Worm (Caenorhabditis elegans): ENCODE results near the gene Y46G5A.23.

Y46G5A.23 gene

DNA sequence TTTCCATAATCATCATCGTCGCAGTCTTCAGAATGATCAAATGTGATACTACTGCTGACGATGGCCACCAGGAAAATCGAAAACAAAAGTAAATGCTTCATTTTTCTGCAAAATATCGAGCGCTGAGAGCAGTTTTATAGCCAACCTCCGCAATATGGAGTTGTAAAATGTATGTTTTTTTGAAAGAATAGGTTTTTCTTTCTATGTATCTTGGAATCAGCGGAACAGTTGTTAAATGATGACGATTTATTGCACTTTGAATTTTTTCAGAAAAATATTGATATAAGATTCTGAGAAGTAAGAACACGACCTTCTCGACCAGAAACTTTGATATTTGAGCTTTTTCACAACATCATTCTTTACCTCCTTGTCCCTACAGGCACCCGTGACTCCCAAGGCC, at the start of gene Y46G5A.23:
TSS of gene Y46G5A.23 (minus strand) at position 101 of the 400 bp plus-strand sequence.
- no peak for TF ChIP-seq F10E7.11 (tag; optimal IDR thresholded peaks at IDR 0.05)
- TF ChIP-seq gei-17 (GFP tag; optimal IDR thresholded peaks at IDR 0.05), result no peak
- TF ChIP-seq B0336.3 (GFP tag; IDR thresholded peaks at IDR 0.05), result no peak
- TF ChIP-seq madf-8 (GFP tag; conservative IDR thresholded peaks at IDR 0.05), result no peak
- no peak for TF ChIP-seq F37B4.10 (GFP tag; IDR thresholded peaks at IDR 0.05)
- TF ChIP-seq hlh-12 (tag; optimal IDR thresholded peaks at IDR 0.05), result no peak
- TF ChIP-seq ccch-3 (GFP tag; optimal IDR thresholded peaks at IDR 0.05), result no peak
- TF ChIP-seq Y79H2A.3 (GFP tag; conservative IDR thresholded peaks at IDR 0.05), result no peak
- no peak for TF ChIP-seq let-607 (tag; optimal IDR thresholded peaks at IDR 0.05)

DNA sequence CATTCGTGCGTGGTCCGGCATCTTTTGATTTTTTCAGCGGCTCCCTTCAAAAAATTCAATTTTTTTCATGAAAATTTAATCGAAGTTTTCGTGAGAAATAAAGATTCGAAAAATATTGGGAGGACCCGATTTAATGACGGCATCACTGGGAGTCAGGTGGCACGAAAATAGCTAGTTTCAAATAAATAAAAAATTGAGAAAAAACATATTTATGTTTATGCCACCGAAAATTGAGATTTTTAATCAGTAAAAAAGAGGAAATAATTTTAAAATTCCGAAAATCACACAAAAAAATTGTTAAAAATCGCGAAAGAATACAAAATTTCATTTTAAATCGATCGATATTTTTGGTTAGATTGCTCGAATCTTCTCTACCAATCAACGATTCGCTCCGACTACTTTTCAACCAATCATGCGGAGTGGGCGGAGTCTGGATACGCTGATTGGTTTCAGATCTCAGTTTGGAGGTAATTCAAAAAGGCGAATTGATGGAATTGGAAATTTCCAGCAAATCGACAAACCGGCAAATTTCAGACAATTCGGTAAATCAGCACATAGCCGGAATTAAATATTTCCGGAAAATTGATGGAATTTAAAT, 49.4 kb upstream of the Y46G5A.23 start, which contains the start of gene gsy-1:
TSS of gene gsy-1 (minus strand) at position 51 of the 598 bp plus-strand sequence.
- TF ChIP-seq madf-6 (GFP tag; IDR thresholded peaks at IDR 0.05) (0 out of 2 replicates have a peak, but pooled peaks have one; percentile 17), unc-130 (GFP tag; optimal IDR thresholded peaks at IDR 0.05) (no peak), nfyb-1 (GFP tag; IDR thresholded peaks at IDR 0.05) (0 out of 2 replicates have a peak, but pooled peaks have one; percentile 48)

DNA sequence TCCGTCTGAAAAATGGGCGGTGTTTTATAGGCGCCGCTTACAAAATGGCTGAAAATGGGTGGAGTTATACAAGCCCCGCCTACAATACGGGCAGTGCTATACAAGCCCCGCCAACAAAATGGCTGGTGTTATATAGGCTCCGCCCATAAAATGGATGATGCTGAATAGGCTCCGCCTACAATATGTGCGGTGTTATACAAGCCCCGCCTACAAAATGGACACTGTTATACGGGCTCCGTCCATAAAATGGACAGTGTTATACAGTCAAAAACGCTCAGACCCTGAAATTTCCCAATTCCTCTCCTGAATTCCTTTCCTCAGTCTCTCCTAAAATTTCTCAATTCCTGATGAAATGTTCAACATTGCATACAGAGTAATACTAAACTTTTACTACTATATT, 37.3 kb upstream of the Y46G5A.23 start:
- no peak for TF ChIP-seq nhr-27 (tag; optimal IDR thresholded peaks at IDR 0.05)
- no peak for TF ChIP-seq nhr-80 (tag; optimal IDR thresholded peaks at IDR 0.05)
- TF ChIP-seq hsf-1 (GFP tag; IDR thresholded peaks at IDR 0.05), result 0 out of 2 replicates have a peak, but pooled peaks have one; percentile 30
- TF ChIP-seq Y56A3A.18 (GFP tag; IDR thresholded peaks at IDR 0.05), result no peak
- TF ChIP-seq D2030.7 (GFP tag; IDR thresholded peaks at IDR 0.05), result no peak
- peak; percentile 18; the same call in 1 of the 2 replicates for TF ChIP-seq ekl-4 (GFP tag; IDR thresholded peaks at IDR 0.05)
- peak; percentile 78; the same call in 1 of the 2 replicates for TF ChIP-seq madf-3 (GFP tag; IDR thresholded peaks at IDR 0.05)
- 0 out of 2 replicates have a peak, but pooled peaks have one; percentile 5 for TF ChIP-seq F33H1.4 (GFP tag; IDR thresholded peaks at IDR 0.05)
- peak; percentile 36; the same call in 1 of the 2 replicates for TF ChIP-seq attf-6 (GFP tag; IDR thresholded peaks at IDR 0.05)
- TF ChIP-seq aptf-2 (GFP tag; conservative IDR thresholded peaks at IDR 0.05), result 0 out of 2 replicates have a peak, but pooled peaks have one; percentile 10
- TF ChIP-seq let-607 (tag; optimal IDR thresholded peaks at IDR 0.05), result no peak
- no peak for TF ChIP-seq somi-1 (GFP tag; optimal IDR thresholded peaks at IDR 0.05)
- no peak for TF ChIP-seq T07F8.4 (tag; optimal IDR thresholded peaks at IDR 0.05)
- TF ChIP-seq nfyb-1 (GFP tag; IDR thresholded peaks at IDR 0.05), result 0 out of 2 replicates have a peak, but pooled peaks have one; percentile 15
- no peak for TF ChIP-seq F37B4.10 (GFP tag; IDR thresholded peaks at IDR 0.05)
- TF ChIP-seq F39B2.1 (GFP tag; IDR thresholded peaks at IDR 0.05), result no peak
- peak; percentile 17 for TF ChIP-seq F52B5.7 (tag; optimal IDR thresholded peaks at IDR 0.05)

DNA sequence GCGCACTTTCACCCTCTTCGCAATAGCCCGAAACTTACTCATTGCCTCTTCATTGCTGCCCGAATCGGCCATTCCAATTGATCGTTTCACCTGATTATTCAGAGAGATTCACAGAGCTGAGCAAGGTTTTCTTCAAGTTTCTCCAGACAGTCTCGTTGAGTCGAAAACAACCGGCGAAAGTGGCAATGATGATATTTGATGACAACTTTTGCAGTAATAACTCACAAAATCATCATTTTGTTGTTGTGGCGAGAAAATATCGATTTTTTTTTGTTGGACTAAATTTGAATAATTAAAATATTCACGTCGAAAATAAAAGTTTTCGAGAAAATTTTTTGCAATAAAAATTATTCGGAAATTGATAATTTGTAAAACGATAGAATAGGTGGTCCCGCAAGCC, 36.8 kb upstream of the Y46G5A.23 start, which contains the start of gene snf-5:
TSS of gene snf-5 (minus strand) at position 182 of the 400 bp plus-strand sequence.
- TF ChIP-seq F10E7.11 (tag; optimal IDR thresholded peaks at IDR 0.05) (no peak), pha-4 (tag; optimal IDR thresholded peaks at IDR 0.05) (no peak), hlh-26 (GFP tag; conservative IDR thresholded peaks at IDR 0.05) (no peak), tlf-1 (GFP tag; optimal IDR thresholded peaks at IDR 0.05) (no peak), zfh-2 (GFP tag; conservative IDR thresholded peaks at IDR 0.05) (no peak), chd-7 (tag; optimal IDR thresholded peaks at IDR 0.05) (no peak), snpc-3.4 (tag; optimal IDR thresholded peaks at IDR 0.05) (no peak), xnd-1 (tag; optimal IDR thresholded peaks at IDR 0.05) (no peak), ztf-28 (GFP tag; IDR thresholded peaks at IDR 0.05) (no peak), sea-2 (GFP tag; IDR thresholded peaks at IDR 0.05) (no peak), dox-1 (GFP tag; IDR thresholded peaks at IDR 0.05) (no peak), lsy-27 (tag; optimal IDR thresholded peaks at IDR 0.05; ENCODE audit: borderline replicate concordance, insufficient read depth) (no peak), die-1 (tag; optimal IDR thresholded peaks at IDR 0.05) (no peak), ceh-27 (GFP tag; optimal IDR thresholded peaks at IDR 0.05) (no peak), attf-3 (GFP tag; conservative IDR thresholded peaks at IDR 0.05) (no peak), madf-3 (GFP tag; IDR thresholded peaks at IDR 0.05) (no peak)
